Fruit fly (Drosophila melanogaster): ENCODE data around the gene Nbr.
A peak's percentile ranks its signal among the peaks of the same experiment; 100 is the strongest.

The Nbr gene

DNA sequence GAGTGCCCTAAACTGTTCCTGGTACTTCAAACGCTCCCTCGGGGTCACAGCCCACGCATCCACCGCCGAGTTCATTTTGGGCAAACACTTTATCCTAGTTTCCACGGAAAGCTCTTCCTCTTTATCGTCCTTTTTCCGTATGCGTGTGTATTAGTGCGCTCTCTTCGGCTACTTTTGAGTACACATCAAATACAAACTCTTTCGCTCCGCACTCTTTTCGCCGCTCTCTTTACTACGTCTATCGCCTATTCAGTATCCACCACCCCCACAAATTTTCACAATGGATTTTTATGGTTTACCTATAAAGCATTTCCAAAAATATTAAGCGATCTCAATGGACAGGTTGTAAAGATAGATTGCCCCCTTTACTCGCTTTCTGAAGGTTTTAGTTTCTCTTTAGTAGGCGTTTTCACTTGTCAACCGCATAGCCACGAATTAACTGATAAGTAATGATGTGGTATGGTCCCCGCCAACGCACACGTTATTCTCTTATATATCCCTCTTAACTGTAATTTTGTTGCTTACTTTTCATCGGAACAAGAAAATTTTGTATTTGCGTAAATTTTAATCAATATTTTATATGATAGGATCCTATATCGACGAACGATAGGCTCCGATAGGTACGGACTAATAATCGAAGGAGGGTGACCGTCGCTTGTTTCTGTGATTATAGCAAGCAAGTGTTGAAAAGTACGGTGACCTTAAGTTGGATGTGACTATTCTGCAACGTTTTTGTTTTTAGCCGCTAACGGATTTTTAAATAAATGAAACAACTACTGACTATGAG is 21.0 kb downstream of the Nbr start, which contains the start of gene Dap160 (continued):
- TF ChIP-seq Ssrp (tag; optimal IDR thresholded peaks at IDR 0.05) (no peak), CG31365 (tag; optimal IDR thresholded peaks at IDR 0.05) (no peak), CG34376 (GFP tag; optimal IDR thresholded peaks at IDR 0.05) (peak; percentile 51), C15 (GFP tag; IDR thresholded peaks at IDR 0.05) (no peak), CG7372 (GFP tag; IDR thresholded peaks at IDR 0.05) (no peak), CG10267 (tag; optimal IDR thresholded peaks at IDR 0.05) (peak; percentile 89), CG16863 (GFP tag; optimal IDR thresholded peaks at IDR 0.05) (no peak), CG11696 (GFP tag; IDR thresholded peaks at IDR 0.05) (no peak), CG7745 (tag; optimal IDR thresholded peaks at IDR 0.05) (no peak), Ets65A (GFP tag) (no peak), CG13424 (tag; optimal IDR thresholded peaks at IDR 0.05) (no peak), CkIIα-i1 (GFP tag; IDR thresholded peaks at IDR 0.05) (no peak), CG10959 (GFP tag; IDR thresholded peaks at IDR 0.05) (no peak), Elba2 (GFP tag; optimal IDR thresholded peaks at IDR 0.05) (no peak), vfl (GFP tag; optimal IDR thresholded peaks at IDR 0.05) (no peak), maf-S (GFP tag; optimal IDR thresholded peaks at IDR 0.05) (no peak), bsh (GFP tag; optimal IDR thresholded peaks at IDR 0.05) (no peak), Six4 (GFP tag; optimal IDR thresholded peaks at IDR 0.05) (no peak), D19B (GFP tag; optimal IDR thresholded peaks at IDR 0.05) (no peak), CG2116 (GFP tag; optimal IDR thresholded peaks at IDR 0.05) (peak; percentile 30), Fer3 (tag; optimal IDR thresholded peaks at IDR 0.05) (no peak), Xrp1 (GFP tag; IDR thresholded peaks at IDR 0.05) (no peak), CG14050 (GFP tag; IDR thresholded peaks at IDR 0.05) (no peak), otp (GFP tag; IDR thresholded peaks at IDR 0.05) (no peak), CG12155 (GFP tag; optimal IDR thresholded peaks at IDR 0.05) (no peak), ranshi (GFP tag; IDR thresholded peaks at IDR 0.05) (no peak), CG5953 (GFP tag; IDR thresholded peaks at IDR 0.05) (no peak), CG11695 (GFP tag; IDR thresholded peaks at IDR 0.05) (no peak), Hey (tag; optimal IDR thresholded peaks at IDR 0.05) (no peak), stwl (tag; optimal IDR thresholded peaks at IDR 0.05) (peak; percentile 79), usp (GFP tag; optimal IDR thresholded peaks at IDR 0.05) (no peak), en (GFP tag; optimal IDR thresholded peaks at IDR 0.05) (no peak), Spps (tag; optimal IDR thresholded peaks at IDR 0.05) (no peak), CG9797 (GFP tag; optimal IDR thresholded peaks at IDR 0.05) (peak; percentile 29), org-1 (GFP tag; optimal IDR thresholded peaks at IDR 0.05) (no peak), fu2 (GFP tag; optimal IDR thresholded peaks at IDR 0.05) (no peak), fd3F (GFP tag; optimal IDR thresholded peaks at IDR 0.05) (no peak), dpn (GFP tag; optimal IDR thresholded peaks at IDR 0.05) (no peak), sisA (GFP tag; IDR thresholded peaks at IDR 0.05) (no peak), NfI (GFP tag; optimal IDR thresholded peaks at IDR 0.05) (no peak), bigmax (GFP tag; optimal IDR thresholded peaks at IDR 0.05) (no peak), CG17186 (GFP tag; optimal IDR thresholded peaks at IDR 0.05) (no peak), ab (GFP tag; optimal IDR thresholded peaks at IDR 0.05) (no peak), Nf-YC (tag; optimal IDR thresholded peaks at IDR 0.05) (no peak), CG2678 (tag; optimal IDR thresholded peaks at IDR 0.05) (no peak), Vsx1 (GFP tag; optimal IDR thresholded peaks at IDR 0.05) (no peak), CG9876 (GFP tag; optimal IDR thresholded peaks at IDR 0.05) (no peak), stc (GFP tag; IDR thresholded peaks at IDR 0.05) (no peak), Adf1 (GFP tag; IDR thresholded peaks at IDR 0.05) (no peak), CG2202 (tag; optimal IDR thresholded peaks at IDR 0.05) (no peak), pzg (GFP tag; optimal IDR thresholded peaks at IDR 0.05) (peak; percentile 67)
